Fruit fly (Drosophila melanogaster): Measurements from ENCODE around the gene meep.

dm6 chr3L:1206682-1207421 is 4.0 kb upstream of the meep start, which contains the start of gene LysB:
- peak in 1 of 2 experiments; percentile 36 for TF ChIP-seq CTCF (optimal IDR thresholded peaks at IDR 0.05)
- TF ChIP-seq CG8478 (optimal IDR thresholded peaks at IDR 0.05), result no peak

Data from S2 (cell line).